Worm (Caenorhabditis elegans) whole organism, early embryonic: ENCODE results near the gene F02H6.7.

Experiments used
- B0310.2 ChIP-seq: sonication (generic microtip); optimal IDR thresholded peaks from 2 replicates; lab custom pipeline; 2016; ENCODE audit warnings: mild to moderate bottlenecking, missing genetic modification characterization, missing compliant biosample characterization
- F13C5.2 ChIP-seq: sonication (generic microtip); optimal IDR thresholded peaks from 2 replicates; lab custom pipeline; 2017; ENCODE audit warnings: mild to moderate bottlenecking, missing genetic modification characterization, inconsistent platforms, missing compliant biosample characterization
- aly-1 ChIP-seq: sonication (generic microtip); optimal IDR thresholded peaks from 2 replicates; lab custom pipeline; 2016; ENCODE audit warnings: missing genetic modification characterization, missing compliant biosample characterization
- ama-1 ChIP-seq: fragments of 150-350 bp; optimal IDR thresholded peaks from 2 replicates; lab custom pipeline; 2014
- ceh-13 ChIP-seq: fragments of 200-800 bp; sonication (Bioruptor generic); optimal IDR thresholded peaks from 2 replicates; lab custom pipeline; 2018; ENCODE audit warnings: mild to moderate bottlenecking, missing genetic modification characterization, missing compliant biosample characterization
- ceh-36 ChIP-seq: sonication (generic microtip); optimal IDR thresholded peaks from 2 replicates; lab custom pipeline; 2016; ENCODE audit warnings: missing genetic modification characterization, inconsistent platforms, missing compliant biosample characterization
- ets-7 ChIP-seq: sonication (generic microtip); optimal IDR thresholded peaks from 2 replicates; lab custom pipeline; 2016; ENCODE audit warnings: missing genotype, missing genetic modification characterization, missing compliant biosample characterization
- flt-1 ChIP-seq: fragments of 200-800 bp; sonication (Bioruptor generic); IDR thresholded peaks from 2 replicates; pipeline ENCODE4 v1.3.6; 2022; ENCODE audit warnings: missing genetic modification characterization, missing compliant biosample characterization
- hmbx-1 ChIP-seq: sonication (generic microtip); optimal IDR thresholded peaks from 2 replicates; lab custom pipeline; 2016; ENCODE audit warnings: mild to moderate bottlenecking, missing genetic modification characterization, missing compliant biosample characterization
- hmg-4 ChIP-seq: fragments of 200-800 bp; sonication (Bioruptor generic); optimal IDR thresholded peaks from 2 replicates; lab custom pipeline; 2018; ENCODE audit warnings: mild to moderate bottlenecking, missing genetic modification characterization, missing compliant biosample characterization
- hnd-1 ChIP-seq: sonication (generic microtip); optimal IDR thresholded peaks from 2 replicates; lab custom pipeline; 2016; ENCODE audit warnings: missing genetic modification characterization, missing compliant biosample characterization
- pes-1 ChIP-seq: fragments of 200-800 bp; sonication (Bioruptor generic); IDR thresholded peaks from 2 replicates; pipeline ENCODE4 v1.3.6; 2022; ENCODE audit warnings: missing genetic modification reagents, missing genetic modification characterization, missing compliant biosample characterization
- scrt-1 ChIP-seq: fragments of 200-800 bp; sonication (Bioruptor generic); IDR thresholded peaks from 2 replicates; pipeline ENCODE4 v1.3.6; 2022; ENCODE audit warnings: missing genetic modification characterization, missing compliant biosample characterization
- sea-1 ChIP-seq: fragments of 200-800 bp; sonication (Bioruptor generic); conservative IDR thresholded peaks from 2 replicates; pipeline ENCODE4 v1.3.6; 2022; ENCODE audit warnings: missing genetic modification characterization, missing compliant biosample characterization
- tbx-11 ChIP-seq: fragments of 200-800 bp; sonication (Bioruptor generic); IDR thresholded peaks from 2 replicates; pipeline ENCODE4 v1.3.6; 2022; ENCODE audit warnings: missing genetic modification characterization, missing compliant biosample characterization
- tbx-37 ChIP-seq: fragments of 200-800 bp; sonication (Bioruptor generic); conservative IDR thresholded peaks from 2 replicates; pipeline ENCODE4 v1.3.6; 2022; ENCODE audit warnings: missing genetic modification reagents, missing genetic modification characterization, missing compliant biosample characterization
- tra-4 ChIP-seq: sonication (generic microtip); optimal IDR thresholded peaks from 2 replicates; lab custom pipeline; 2017; ENCODE audit warnings: missing genetic modification characterization, missing compliant biosample characterization

Gene F02H6.7

DNA sequence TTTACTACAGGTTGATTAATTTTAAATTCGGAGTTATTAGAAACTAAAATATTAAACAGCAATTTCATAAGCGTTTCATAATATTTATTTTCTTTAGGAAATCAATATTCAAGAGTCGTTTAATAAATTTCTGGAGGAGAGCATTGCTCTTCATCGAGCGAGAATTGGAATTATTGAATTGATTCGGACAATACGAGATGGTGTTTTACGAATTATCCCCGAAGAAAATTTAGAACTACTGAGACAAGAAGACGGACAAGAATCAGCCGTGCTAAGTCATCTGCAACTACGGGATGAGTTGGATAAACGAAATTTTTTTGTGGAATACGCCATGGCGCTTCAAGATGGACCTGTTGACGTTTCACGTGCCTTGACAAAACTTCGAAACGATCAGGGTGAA lies 33.7 kb downstream of the F02H6.7 start:
- TF ChIP-seq flt-1 (GFP tag; lab: Robert Waterston, UW) (no peak), sea-1 (GFP tag; lab: Robert Waterston, UW) (no peak), ama-1 (no peak), B0310.2 (tag; lab: Kevin White, UChicago) (no peak), pes-1 (GFP tag; lab: Robert Waterston, UW) (no peak), ceh-13 (GFP tag; lab: Kevin White, UChicago) (no peak), hmbx-1 (no peak), hnd-1 (tag; lab: Kevin White, UChicago) (no peak), tbx-37 (GFP tag; lab: Robert Waterston, UW) (no peak), aly-1 (tag; lab: Kevin White, UChicago) (no peak), F13C5.2 (tag; lab: Kevin White, UChicago) (no peak), scrt-1 (GFP tag; lab: Robert Waterston, UW) (no peak), ceh-36 (tag; lab: Kevin White, UChicago) (no peak), tra-4 (no peak)

ce11 chrIV:14193196-14193595 lies 34.8 kb downstream of the F02H6.7 start, which contains the start of gene K01G12.3:
Gene K01G12.3, plus strand, starts transcription at chrIV:14193496.
- TF ChIP-seq aly-1 (tag; lab: Kevin White, UChicago) (no peak), flt-1 (GFP tag; lab: Robert Waterston, UW) (no peak), tbx-11 (no peak), hmbx-1 (no peak), sea-1 (GFP tag; lab: Robert Waterston, UW) (no peak), hnd-1 (tag; lab: Kevin White, UChicago) (no peak), hmg-4 (no peak), scrt-1 (GFP tag; lab: Robert Waterston, UW) (no peak), ceh-13 (GFP tag; lab: Kevin White, UChicago) (no peak), tbx-37 (GFP tag; lab: Robert Waterston, UW) (no peak), ama-1 (no peak), pes-1 (GFP tag; lab: Robert Waterston, UW) (no peak), tra-4 (no peak), F13C5.2 (tag; lab: Kevin White, UChicago) (no peak), B0310.2 (tag; lab: Kevin White, UChicago) (no peak)

ce11 chrIV:14191919-14192318 lies 36.0 kb downstream of the F02H6.7 start, which contains the start of gene K01G12.22:
Gene K01G12.22, plus strand, starts transcription at chrIV:14192219.
- no peak for TF ChIP-seq ceh-36 (tag; lab: Kevin White, UChicago)
- TF ChIP-seq ets-7 (tag; lab: Kevin White, UChicago): no peak
- no peak for TF ChIP-seq pes-1 (GFP tag; lab: Robert Waterston, UW)
- no peak for TF ChIP-seq hnd-1 (tag; lab: Kevin White, UChicago)
- no peak for TF ChIP-seq tbx-11
- no peak for TF ChIP-seq ama-1
- TF ChIP-seq ceh-13 (GFP tag; lab: Kevin White, UChicago): no peak
- no peak for TF ChIP-seq tbx-37 (GFP tag; lab: Robert Waterston, UW)
- no peak for TF ChIP-seq B0310.2 (tag; lab: Kevin White, UChicago)
- TF ChIP-seq tra-4: no peak
- no peak for TF ChIP-seq hmg-4
- TF ChIP-seq aly-1 (tag; lab: Kevin White, UChicago): no peak
- no peak for TF ChIP-seq sea-1 (GFP tag; lab: Robert Waterston, UW)
- TF ChIP-seq F13C5.2 (tag; lab: Kevin White, UChicago): no peak
- no peak for TF ChIP-seq hmbx-1
- TF ChIP-seq scrt-1 (GFP tag; lab: Robert Waterston, UW): no peak
- TF ChIP-seq flt-1 (GFP tag; lab: Robert Waterston, UW): no peak

DNA sequence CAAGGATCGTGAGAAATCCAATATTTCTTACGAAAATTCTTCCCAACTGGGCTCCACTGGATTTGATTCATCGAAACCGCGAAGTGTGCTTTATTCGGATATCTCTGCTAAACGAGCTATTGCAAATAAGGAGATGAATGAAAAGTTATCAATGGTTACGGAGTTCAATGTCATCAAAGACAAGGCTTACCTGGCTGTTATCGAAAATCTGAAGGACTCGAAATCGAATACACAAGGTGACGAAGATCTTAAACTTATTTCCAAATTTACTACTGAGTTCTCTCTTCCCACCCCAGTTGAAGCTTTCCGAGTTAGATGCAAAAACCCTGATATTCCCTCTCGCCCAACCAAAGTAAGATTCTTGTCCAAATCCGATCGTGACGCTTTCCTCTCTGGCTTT lies 41.7 kb downstream of the F02H6.7 start:
- TF ChIP-seq tbx-37 (GFP tag; lab: Robert Waterston, UW) (no peak), ceh-36 (tag; lab: Kevin White, UChicago) (no peak), aly-1 (tag; lab: Kevin White, UChicago) (no peak), hnd-1 (tag; lab: Kevin White, UChicago) (no peak), ama-1 (no peak), F13C5.2 (tag; lab: Kevin White, UChicago) (no peak), scrt-1 (GFP tag; lab: Robert Waterston, UW) (no peak)

ce11 chrIV:14182077-14182476 lies 45.9 kb downstream of the F02H6.7 start, which contains the start of gene R05A10.1:
Gene R05A10.1, plus strand, starts transcription at chrIV:14182377.
- TF ChIP-seq ama-1: no peak
- TF ChIP-seq pes-1 (GFP tag; lab: Robert Waterston, UW): no peak
- no peak for TF ChIP-seq ets-7 (tag; lab: Kevin White, UChicago)
- no peak for TF ChIP-seq sea-1 (GFP tag; lab: Robert Waterston, UW)

ce11 chrIV:14177058-14177457 lies 50.9 kb downstream of the F02H6.7 start, which contains the start of gene R05A10.2:
Gene R05A10.2, plus strand, starts transcription at chrIV:14177271.
- TF ChIP-seq hnd-1 (tag; lab: Kevin White, UChicago) (no peak), flt-1 (GFP tag; lab: Robert Waterston, UW) (no peak), hmbx-1 (no peak), hmg-4 (no peak), scrt-1 (GFP tag; lab: Robert Waterston, UW) (no peak), F13C5.2 (tag; lab: Kevin White, UChicago) (no peak), pes-1 (GFP tag; lab: Robert Waterston, UW) (no peak), ets-7 (tag; lab: Kevin White, UChicago) (no peak), ceh-36 (tag; lab: Kevin White, UChicago) (no peak)

ce11 chrIV:14176373-14176772 lies 51.6 kb downstream of the F02H6.7 start, which contains the start of gene R05A10.3:
Gene R05A10.3, minus strand, starts transcription at chrIV:14176473.
- no peak for TF ChIP-seq ets-7 (tag; lab: Kevin White, UChicago)
- TF ChIP-seq pes-1 (GFP tag; lab: Robert Waterston, UW): no peak
- no peak for TF ChIP-seq hnd-1 (tag; lab: Kevin White, UChicago)
- TF ChIP-seq scrt-1 (GFP tag; lab: Robert Waterston, UW): no peak
- no peak for TF ChIP-seq flt-1 (GFP tag; lab: Robert Waterston, UW)
- TF ChIP-seq tbx-37 (GFP tag; lab: Robert Waterston, UW): no peak
- TF ChIP-seq B0310.2 (tag; lab: Kevin White, UChicago): no peak
- TF ChIP-seq tra-4: no peak
- no peak for TF ChIP-seq tbx-11
- TF ChIP-seq ceh-13 (GFP tag; lab: Kevin White, UChicago): no peak
- TF ChIP-seq ama-1: no peak
- TF ChIP-seq aly-1 (tag; lab: Kevin White, UChicago): no peak
